Fruit fly (Drosophila melanogaster) whole organism, embryonic: Measurements from ENCODE around the gene CG3704.

ENCODE experiments used
- Aef1 ChIP-seq: fragments of 200-800 bp; sonication (Bioruptor generic); IDR thresholded peaks from 3 replicates; pipeline ENCODE4 v1.3.6; 2022; ENCODE audit warnings: missing biosample characterization, missing genetic modification characterization
- CG10979 ChIP-seq: fragments of 200-800 bp; sonication (Bioruptor generic); optimal IDR thresholded peaks from 2 replicates; lab custom pipeline; 2018; ENCODE audit warnings: missing biosample characterization, mild to moderate bottlenecking, missing genetic modification characterization, moderate library complexity
- CG11723 ChIP-seq: fragments of 200-800 bp; sonication (Bioruptor generic); optimal IDR thresholded peaks from 2 replicates; lab custom pipeline; 2017; ENCODE audit warnings: missing biosample characterization, mild to moderate bottlenecking, missing genetic modification characterization
- CG14667 ChIP-seq: fragments of 200-800 bp; sonication (Bioruptor generic); IDR thresholded peaks from 2 replicates; pipeline ENCODE4 v1.3.6; 2022; ENCODE audit warnings: missing biosample characterization, missing genetic modification characterization
- CG15479 ChIP-seq: fragments of 200-800 bp; sonication (Bioruptor generic); optimal IDR thresholded peaks from 3 replicates; lab custom pipeline; 2019; ENCODE audit warnings: missing biosample characterization, mild to moderate bottlenecking, missing genetic modification characterization, moderate library complexity
- CG17186 ChIP-seq: fragments of 200-800 bp; sonication (Bioruptor generic); optimal IDR thresholded peaks from 3 replicates; lab custom pipeline; 2017; ENCODE audit warnings: missing biosample characterization, missing genetic modification reagents, missing genetic modification characterization
- CG1792 ChIP-seq: fragments of 200-800 bp; sonication (Bioruptor generic); optimal IDR thresholded peaks from 2 replicates; lab custom pipeline; 2016; ENCODE audit warnings: missing biosample characterization, missing genetic modification characterization
- CG1832 ChIP-seq: fragments of 200-800 bp; sonication (Bioruptor generic); optimal IDR thresholded peaks from 2 replicates; lab custom pipeline; 2017; ENCODE audit warnings: missing biosample characterization, mild to moderate bottlenecking, missing genetic modification characterization, inconsistent platforms
- CG30403 ChIP-seq: fragments of 200-800 bp; sonication (Bioruptor generic); optimal IDR thresholded peaks from 3 replicates; lab custom pipeline; 2016; ENCODE audit warnings: missing biosample characterization, missing genetic modification characterization
- CG34224 ChIP-seq: fragments of 200-800 bp; sonication (Bioruptor generic); IDR thresholded peaks from 3 replicates; pipeline ENCODE4 v1.3.6; 2022; ENCODE audit warnings: missing biosample characterization, missing genetic modification characterization; ENCODE audit not compliant: partially characterized antibody
- CG3726 ChIP-seq: fragments of 200-800 bp; sonication (Bioruptor generic); IDR thresholded peaks from 3 replicates; pipeline ENCODE4, ENCODE4 v1.3.6; 2022; ENCODE audit warnings: missing biosample characterization, missing genetic modification characterization
- CG4404 ChIP-seq: fragments of 200-800 bp; sonication (Bioruptor generic); IDR thresholded peaks from 2 replicates; pipeline ENCODE4 v1.3.6; 2022; ENCODE audit warnings: missing biosample characterization, missing genetic modification characterization
- CG4424 ChIP-seq: fragments of 200-800 bp; sonication (Bioruptor generic); optimal IDR thresholded peaks from 3 replicates; lab custom pipeline; 2016; ENCODE audit warnings: missing biosample characterization, missing genetic modification characterization
- CG5953 ChIP-seq: fragments of 200-800 bp; sonication (Bioruptor generic); IDR thresholded peaks from 2 replicates; pipeline ENCODE4 v1.3.6; 2022; ENCODE audit warnings: missing biosample characterization, missing genetic modification characterization
- CG6272 ChIP-seq: fragments of 200-800 bp; sonication (Bioruptor generic); IDR thresholded peaks from 2 replicates; pipeline ENCODE4 v1.3.6; 2022; ENCODE audit warnings: missing biosample characterization, missing genetic modification characterization
- CG6765 ChIP-seq: fragments of 200-800 bp; sonication (Bioruptor generic); optimal IDR thresholded peaks from 3 replicates; lab custom pipeline; 2017; ENCODE audit warnings: missing biosample characterization, mild to moderate bottlenecking, missing genetic modification characterization
- CG7271 ChIP-seq: fragments of 200-800 bp; sonication (Bioruptor generic); optimal IDR thresholded peaks from 2 replicates; lab custom pipeline; 2018; ENCODE audit warnings: missing biosample characterization, mild to moderate bottlenecking, missing genetic modification characterization, moderate library complexity
- CG7963 ChIP-seq: fragments of 200-800 bp; sonication (Bioruptor generic); IDR thresholded peaks from 3 replicates; pipeline ENCODE4 v1.3.6; 2022; ENCODE audit warnings: missing biosample characterization, missing genetic modification characterization; ENCODE audit not compliant: partially characterized antibody
- CG8944 ChIP-seq: fragments of 200-800 bp; sonication (Bioruptor generic); optimal IDR thresholded peaks from 3 replicates; lab custom pipeline; 2016; ENCODE audit warnings: missing biosample characterization, missing genetic modification characterization
- CoRest ChIP-seq: fragments of 200-800 bp; sonication (Bioruptor generic); optimal IDR thresholded peaks from 3 replicates; lab custom pipeline; 2018; ENCODE audit warnings: missing biosample characterization, mild to moderate bottlenecking, missing genetic modification characterization, moderate library complexity
- Dfd ChIP-seq, 2 experiments: fragments of >200 bp; optimal IDR thresholded peaks; 2 replicates each; lab custom pipeline; 2017; ENCODE audit warnings: missing biosample characterization in 2 of 2, missing genetic modification characterization in 2 of 2
- ERR ChIP-seq: fragments of 200-800 bp; sonication (Bioruptor generic); optimal IDR thresholded peaks from 2 replicates; lab custom pipeline; 2016; ENCODE audit warnings: missing biosample characterization, missing genetic modification characterization
- Fer3 ChIP-seq: fragments of 200-800 bp; sonication (Bioruptor generic); optimal IDR thresholded peaks from 2 replicates; lab custom pipeline; 2018; ENCODE audit warnings: missing biosample characterization, mild to moderate bottlenecking, missing genetic modification characterization, moderate library complexity
- Hr51 ChIP-seq, 2 experiments: fragments of 200-800 bp; sonication (Bioruptor generic); optimal IDR thresholded peaks; 2 replicates in 1 of 2; 3 replicates in 1 of 2; lab custom pipeline; 2016 to 2018; ENCODE audit warnings: missing biosample characterization in 2 of 2, missing genetic modification characterization in 2 of 2, mild to moderate bottlenecking in 1 of 2, moderate library complexity in 1 of 2
- Hsf ChIP-seq: fragments of 200-800 bp; sonication (Bioruptor generic); optimal IDR thresholded peaks from 3 replicates; lab custom pipeline; 2016; ENCODE audit warnings: missing biosample characterization, missing genetic modification characterization
- MBD-R2 ChIP-seq: fragments of 200-800 bp; sonication (Bioruptor generic); IDR thresholded peaks from 2 replicates; pipeline ENCODE4 v1.3.6; 2022; ENCODE audit warnings: missing biosample characterization, missing genetic modification characterization
- Mad ChIP-seq: fragments of 200-800 bp; sonication (Bioruptor generic); optimal IDR thresholded peaks from 2 replicates; lab custom pipeline; 2016; ENCODE audit warnings: missing biosample characterization, missing genetic modification characterization
- Max ChIP-seq: fragments of 200-800 bp; sonication (Bioruptor generic); optimal IDR thresholded peaks from 2 replicates; lab custom pipeline; 2016; ENCODE audit warnings: missing biosample characterization, mild to moderate bottlenecking, missing genetic modification characterization
- Mrtf ChIP-seq: fragments of 200-800 bp; sonication (Bioruptor generic); IDR thresholded peaks from 3 replicates; pipeline ENCODE4 v1.3.6; 2022; ENCODE audit warnings: missing biosample characterization, missing genetic modification characterization
- Six4 ChIP-seq: fragments of 200-800 bp; sonication (Bioruptor generic); optimal IDR thresholded peaks from 2 replicates; lab custom pipeline; 2016; ENCODE audit warnings: missing biosample characterization, missing genetic modification characterization
- Sry-β ChIP-seq: fragments of 200-800 bp; sonication (Bioruptor generic); optimal IDR thresholded peaks from 2 replicates; lab custom pipeline; 2018; ENCODE audit warnings: missing biosample characterization, mild to moderate bottlenecking, missing genetic modification characterization, moderate library complexity
- Sry-δ ChIP-seq: fragments of 200-800 bp; sonication (Bioruptor generic); optimal IDR thresholded peaks from 2 replicates; lab custom pipeline; 2016; ENCODE audit warnings: missing biosample characterization, missing genetic modification characterization
- Ssrp ChIP-seq: fragments of 200-800 bp; sonication (Bioruptor generic); optimal IDR thresholded peaks from 2 replicates; lab custom pipeline; 2018; ENCODE audit warnings: missing biosample characterization, mild to moderate bottlenecking, missing genetic modification characterization, moderate library complexity
- Xrp1 ChIP-seq: fragments of 200-800 bp; sonication (Bioruptor generic); IDR thresholded peaks from 2 replicates; pipeline ENCODE4 v1.3.6; 2022; ENCODE audit warnings: missing biosample characterization, missing genetic modification characterization
- amos ChIP-seq: fragments of 200-800 bp; sonication (Bioruptor generic); IDR thresholded peaks from 2 replicates; pipeline ENCODE4 v1.3.6; 2022; ENCODE audit warnings: missing biosample characterization, missing genetic modification characterization; ENCODE audit not compliant: partially characterized antibody
- dimm ChIP-seq: fragments of 200-800 bp; sonication (Bioruptor generic); IDR thresholded peaks from 2 replicates; pipeline ENCODE4 v1.3.6; 2022; ENCODE audit warnings: missing biosample characterization, missing genetic modification characterization
- eve ChIP-seq, 2 experiments: fragments of >200 bp; optimal IDR thresholded peaks; 2 replicates each; lab custom pipeline; 2017; ENCODE audit warnings: missing biosample characterization in 2 of 2, missing genetic modification characterization in 2 of 2
- fd3F ChIP-seq: fragments of 200-800 bp; sonication (Bioruptor generic); optimal IDR thresholded peaks from 2 replicates; lab custom pipeline; 2018; ENCODE audit warnings: missing biosample characterization, mild to moderate bottlenecking, missing genetic modification characterization, moderate library complexity
- her ChIP-seq: fragments of 200-800 bp; sonication (Bioruptor generic); optimal IDR thresholded peaks from 2 replicates; lab custom pipeline; 2016; ENCODE audit warnings: missing biosample characterization, missing genetic modification characterization
- hkb ChIP-seq, 2 experiments: fragments of 200-800 bp in 1 of 2; fragments of >200 bp in 1 of 2; sonication (Bioruptor generic) in 1 of 2; IDR thresholded peaks in 1 of 2; optimal IDR thresholded peaks in 1 of 2; 2 replicates each; pipeline versions ENCODE4 v1.3.6 to Lab custom; 2017 to 2022; ENCODE audit warnings: missing biosample characterization in 1 of 2, missing genetic modification characterization in 1 of 2
- knrl ChIP-seq: fragments of 200-800 bp; sonication (Bioruptor generic); IDR thresholded peaks from 3 replicates; pipeline ENCODE4 v1.3.6; 2022; ENCODE audit warnings: missing biosample characterization, missing genetic modification characterization; ENCODE audit not compliant: partially characterized antibody
- lbe ChIP-seq: fragments of 200-800 bp; sonication (Bioruptor generic); optimal IDR thresholded peaks from 2 replicates; lab custom pipeline; 2016; ENCODE audit warnings: missing biosample characterization, mild to moderate bottlenecking, missing genetic modification characterization
- nmo ChIP-seq: fragments of 200-800 bp; sonication (Bioruptor generic); optimal IDR thresholded peaks from 2 replicates; lab custom pipeline; 2018; ENCODE audit warnings: missing biosample characterization, mild to moderate bottlenecking, missing genetic modification characterization, moderate library complexity
- oc ChIP-seq: fragments of 200-800 bp; sonication (Bioruptor generic); optimal IDR thresholded peaks from 2 replicates; lab custom pipeline; 2018; ENCODE audit warnings: missing biosample characterization, mild to moderate bottlenecking, missing genetic modification characterization, moderate library complexity
- phol ChIP-seq: fragments of 200-800 bp; sonication (Bioruptor generic); optimal IDR thresholded peaks from 3 replicates; lab custom pipeline; 2018; ENCODE audit warnings: missing biosample characterization, mild to moderate bottlenecking, missing genetic modification characterization, moderate library complexity
- sisA ChIP-seq: fragments of 200-800 bp; sonication (Bioruptor generic); IDR thresholded peaks from 2 replicates; pipeline ENCODE4 v1.3.6; 2022; ENCODE audit warnings: missing biosample characterization, missing genetic modification characterization
- ssp ChIP-seq: fragments of 200-800 bp; sonication (Bioruptor generic); IDR thresholded peaks from 2 replicates; pipeline ENCODE4 v1.3.6; 2022; ENCODE audit warnings: missing biosample characterization, missing genetic modification characterization
- twi ChIP-seq: fragments of 200-800 bp; optimal IDR thresholded peaks from 2 replicates; lab custom pipeline; 2019; ENCODE audit warnings: missing biosample characterization, mild to moderate bottlenecking, missing genetic modification characterization, moderate library complexity
- zen ChIP-seq: fragments of 200-800 bp; sonication (Bioruptor generic); optimal IDR thresholded peaks from 3 replicates; lab custom pipeline; 2018; ENCODE audit warnings: missing biosample characterization, mild to moderate bottlenecking, missing genetic modification characterization, moderate library complexity

The CG3704 gene

DNA sequence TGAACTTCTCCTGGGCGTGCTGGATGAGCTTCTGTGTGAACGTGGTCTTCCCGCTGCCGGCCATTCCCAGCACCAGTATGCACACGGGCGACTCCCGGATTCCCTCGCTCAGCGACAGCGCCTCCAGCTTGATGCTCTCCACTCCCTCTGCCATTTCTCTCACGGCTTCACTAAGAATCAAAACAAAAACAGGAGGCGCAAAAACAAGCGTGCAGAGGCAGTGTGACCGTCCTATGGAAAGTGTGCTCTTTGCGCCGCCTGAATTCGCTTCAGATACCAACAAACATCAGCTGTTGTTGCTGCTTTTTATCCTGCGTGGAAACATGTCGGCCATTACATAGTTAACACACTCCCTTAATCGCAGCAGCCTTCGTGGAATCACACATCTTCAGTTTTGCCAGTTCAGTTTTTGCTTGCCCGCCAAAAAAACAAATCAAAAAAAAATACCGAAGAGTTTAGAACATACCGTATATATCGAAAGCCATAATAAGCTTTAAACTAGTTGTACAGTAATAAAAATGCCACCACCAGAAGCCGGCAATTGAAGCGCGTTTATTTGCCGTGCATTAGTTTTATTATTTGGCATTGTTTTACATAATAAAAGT lies at the start of gene CG3704, which contains the start of gene mus81 (continued):
- TF ChIP-seq knrl (peak; percentile 56), nmo (GFP tag; lab: Kevin White, UChicago) (peak; percentile 45), twi (tag; lab: Kevin White, UChicago) (no peak), CG3726 (no peak), ERR (GFP tag; lab: Kevin White, UChicago) (no peak), Six4 (GFP tag; lab: Kevin White, UChicago) (no peak), Fer3 (tag; lab: Kevin White, UChicago) (no peak), Aef1 (GFP tag; lab: Robert Waterston, UW) (no peak), Max (no peak), dimm (GFP tag; lab: Robert Waterston, UW) (no peak), zen (no peak), MBD-R2 (GFP tag; lab: Robert Waterston, UW) (peak; percentile 57), eve (GFP tag; optimal IDR thresholded peaks at IDR 0.05; lab: Kevin White, UChicago) (no peak), CoRest (tag; lab: Kevin White, UChicago) (peak; percentile 33), Mrtf (GFP tag; lab: Robert Waterston, UW) (no peak), sisA (GFP tag; lab: Robert Waterston, UW) (no peak), CG34224 (GFP tag; lab: Robert Waterston, UW) (0 out of 3 replicates have a peak, but pooled peaks have one; percentile 40), Hsf (GFP tag; lab: Kevin White, UChicago) (peak; percentile 4), Dfd (GFP tag; optimal IDR thresholded peaks at IDR 0.05; lab: Kevin White, UChicago) (no peak), lbe (GFP tag; lab: Kevin White, UChicago) (no peak), CG4424 (no peak), CG1832 (GFP tag; lab: Kevin White, UChicago) (no peak), CG1792 (GFP tag; lab: Kevin White, UChicago) (no peak), CG11723 (no peak), CG7963 (GFP tag; lab: Robert Waterston, UW) (no peak), phol (tag; lab: Kevin White, UChicago) (peak; percentile 70), Sry-δ (peak; percentile 86), her (peak; percentile 36), Xrp1 (GFP tag; lab: Robert Waterston, UW) (no peak), CG10979 (tag; lab: Kevin White, UChicago) (no peak), Mad (GFP tag; lab: Kevin White, UChicago) (no peak), Hr51 (GFP tag; optimal IDR thresholded peaks at IDR 0.05; lab: Kevin White, UChicago) (no peak), CG6272 (GFP tag; lab: Robert Waterston, UW) (no peak), Sry-β (GFP tag; lab: Kevin White, UChicago) (no peak), CG14667 (GFP tag; lab: Robert Waterston, UW) (no peak), CG6765 (GFP tag; lab: Kevin White, UChicago) (no peak), fd3F (GFP tag; lab: Kevin White, UChicago) (no peak), CG30403 (GFP tag; lab: Kevin White, UChicago) (no peak), oc (no peak), CG4404 (no peak), CG17186 (GFP tag; lab: Kevin White, UChicago) (peak; percentile 96), CG5953 (GFP tag; lab: Robert Waterston, UW) (no peak), hkb (optimal IDR thresholded peaks at IDR 0.05; lab: Kevin White, UChicago) (peak; percentile 36), hkb (GFP tag; IDR thresholded peaks at IDR 0.05; lab: Robert Waterston, UW) (no peak), amos (GFP tag; lab: Robert Waterston, UW) (no peak), Ssrp (tag; lab: Kevin White, UChicago) (no peak), CG7271 (tag; lab: Kevin White, UChicago) (no peak), ssp (GFP tag; lab: Robert Waterston, UW) (peak; percentile 39; the same call in 1 of the 2 replicates), CG8944 (GFP tag; lab: Kevin White, UChicago) (no peak), CG15479 (no peak)
